Fruit fly (Drosophila melanogaster) whole organism, embryonic: Measurements from ENCODE around the gene Vti1b.

Experiments used
- Abd-B ChIP-seq: fragments of 200-800 bp; sonication (Bioruptor generic); optimal IDR thresholded peaks from 2 replicates; lab custom pipeline; 2018; ENCODE audit warnings: missing biosample characterization, mild to moderate bottlenecking, missing genetic modification characterization, moderate library complexity
- Bdp1 ChIP-seq: fragments of 200-800 bp; sonication (Bioruptor generic); optimal IDR thresholded peaks from 3 replicates; lab custom pipeline; 2016; ENCODE audit warnings: missing biosample characterization, missing genetic modification characterization
- CG10209 ChIP-seq: fragments of 200-800 bp; sonication (Bioruptor generic); optimal IDR thresholded peaks from 3 replicates; lab custom pipeline; 2017; ENCODE audit warnings: missing biosample characterization, mild to moderate bottlenecking, missing genetic modification characterization, missing genetic modification reagents
- CG1024 ChIP-seq: fragments of 200-800 bp; sonication (Bioruptor generic); IDR thresholded peaks from 2 replicates; pipeline ENCODE4 v1.3.6; 2022; ENCODE audit warnings: missing biosample characterization, missing genetic modification characterization
- CG11504 ChIP-seq: fragments of 200-800 bp; sonication (Bioruptor generic); optimal IDR thresholded peaks from 3 replicates; lab custom pipeline; 2019; ENCODE audit warnings: missing biosample characterization, mild to moderate bottlenecking, missing genetic modification characterization, moderate library complexity
- CG15073 ChIP-seq: fragments of 200-800 bp; sonication (Bioruptor generic); optimal IDR thresholded peaks from 2 replicates; lab custom pipeline; 2016; ENCODE audit warnings: missing biosample characterization, missing genetic modification characterization
- CG15514 ChIP-seq: fragments of 200-800 bp; sonication (Bioruptor generic); optimal IDR thresholded peaks from 3 replicates; lab custom pipeline; 2017; ENCODE audit warnings: missing biosample characterization, missing genetic modification characterization, mild to moderate bottlenecking, moderate library complexity, missing genetic modification reagents
- CG17361 ChIP-seq: fragments of 200-800 bp; sonication (Bioruptor generic); IDR thresholded peaks from 3 replicates; pipeline ENCODE4 v1.3.6; 2022; ENCODE audit warnings: missing biosample characterization, missing genetic modification characterization
- CG1792 ChIP-seq: fragments of 200-800 bp; sonication (Bioruptor generic); optimal IDR thresholded peaks from 2 replicates; lab custom pipeline; 2016; ENCODE audit warnings: missing biosample characterization, missing genetic modification characterization
- CG1832 ChIP-seq: fragments of 200-800 bp; sonication (Bioruptor generic); optimal IDR thresholded peaks from 2 replicates; lab custom pipeline; 2017; ENCODE audit warnings: missing biosample characterization, mild to moderate bottlenecking, missing genetic modification characterization, inconsistent platforms
- CG30020 ChIP-seq: fragments of 200-800 bp; optimal IDR thresholded peaks from 2 replicates; lab custom pipeline; 2019; ENCODE audit warnings: missing biosample characterization, mild to moderate bottlenecking, missing genetic modification characterization, moderate library complexity
- CG34376 ChIP-seq: fragments of 200-800 bp; sonication (Bioruptor generic); optimal IDR thresholded peaks from 2 replicates; lab custom pipeline; 2018; ENCODE audit warnings: missing biosample characterization, mild to moderate bottlenecking, missing genetic modification characterization
- CG4820 ChIP-seq: fragments of 200-800 bp; sonication (Bioruptor generic); optimal IDR thresholded peaks from 3 replicates; lab custom pipeline; 2016; ENCODE audit warnings: missing biosample characterization, missing genetic modification characterization
- CG6254 ChIP-seq: fragments of 200-800 bp; sonication (Bioruptor generic); optimal IDR thresholded peaks from 3 replicates; lab custom pipeline; 2017; ENCODE audit warnings: mild to moderate bottlenecking, missing biosample characterization, missing genetic modification reagents, missing genetic modification characterization
- CG6654 ChIP-seq: fragments of 200-800 bp; sonication (Bioruptor generic); optimal IDR thresholded peaks from 2 replicates; lab custom pipeline; 2017; ENCODE audit warnings: missing biosample characterization, mild to moderate bottlenecking, missing genetic modification characterization
- CG6813 ChIP-seq: fragments of 200-800 bp; sonication (Bioruptor generic); optimal IDR thresholded peaks from 2 replicates; lab custom pipeline; 2017; ENCODE audit warnings: missing biosample characterization, missing genetic modification characterization, mild to moderate bottlenecking, moderate library complexity, missing genetic modification reagents
- CG7372 ChIP-seq: fragments of 200-800 bp; sonication (Bioruptor generic); IDR thresholded peaks from 2 replicates; pipeline ENCODE4 v1.3.6; 2022; ENCODE audit warnings: missing biosample characterization, missing genetic modification characterization
- CG8765 ChIP-seq: fragments of 200-800 bp; sonication (Bioruptor generic); IDR thresholded peaks from 2 replicates; pipeline ENCODE4 v1.3.6; 2022; ENCODE audit warnings: missing biosample characterization, missing genetic modification characterization
- CG9609 ChIP-seq: fragments of 200-800 bp; sonication (Bioruptor generic); optimal IDR thresholded peaks from 3 replicates; lab custom pipeline; 2016; ENCODE audit warnings: missing biosample characterization, missing genetic modification characterization
- CG9727 ChIP-seq: fragments of 200-800 bp; sonication (Bioruptor generic); optimal IDR thresholded peaks from 3 replicates; lab custom pipeline; 2017; ENCODE audit warnings: missing biosample characterization, mild to moderate bottlenecking, missing genetic modification characterization
- D19A ChIP-seq: fragments of 200-800 bp; optimal IDR thresholded peaks from 3 replicates; lab custom pipeline; 2019; ENCODE audit warnings: missing biosample characterization, mild to moderate bottlenecking, missing genetic modification characterization, moderate library complexity
- Dip3 ChIP-seq: fragments of 200-800 bp; sonication (Bioruptor generic); optimal IDR thresholded peaks from 3 replicates; lab custom pipeline; 2016; ENCODE audit warnings: missing biosample characterization, missing genetic modification characterization
- Gug ChIP-seq: fragments of 200-800 bp; sonication (Bioruptor generic); IDR thresholded peaks from 4 replicates; pipeline ENCODE4 v1.3.6; 2022; ENCODE audit warnings: missing biosample characterization, missing genetic modification characterization
- HHEX ChIP-seq: fragments of 200-800 bp; sonication (Bioruptor generic); optimal IDR thresholded peaks from 3 replicates; lab custom pipeline; 2017; ENCODE audit warnings: missing biosample characterization, mild to moderate bottlenecking, missing genetic modification characterization, missing genetic modification reagents
- Hand ChIP-seq: fragments of 200-800 bp; sonication (Bioruptor generic); optimal IDR thresholded peaks from 2 replicates; lab custom pipeline; 2017; ENCODE audit warnings: mild to moderate bottlenecking, missing biosample characterization, missing genetic modification reagents, missing genetic modification characterization
- Hsf ChIP-seq: fragments of 200-800 bp; sonication (Bioruptor generic); optimal IDR thresholded peaks from 3 replicates; lab custom pipeline; 2016; ENCODE audit warnings: missing biosample characterization, missing genetic modification characterization
- Jarid2 ChIP-seq: fragments of 200-800 bp; sonication (Bioruptor generic); optimal IDR thresholded peaks from 3 replicates; lab custom pipeline; 2017; ENCODE audit warnings: mild to moderate bottlenecking, missing biosample characterization, missing genetic modification reagents, missing genetic modification characterization
- Mes4 ChIP-seq: fragments of 200-800 bp; sonication (Bioruptor generic); optimal IDR thresholded peaks from 2 replicates; lab custom pipeline; 2016; ENCODE audit warnings: missing biosample characterization, missing genetic modification characterization
- Ptx1 ChIP-seq: fragments of 200-800 bp; sonication (Bioruptor generic); IDR thresholded peaks from 2 replicates; pipeline ENCODE4 v1.3.6; 2022; ENCODE audit warnings: missing biosample characterization, missing genetic modification characterization
- Six4 ChIP-seq: fragments of 200-800 bp; sonication (Bioruptor generic); optimal IDR thresholded peaks from 2 replicates; lab custom pipeline; 2016; ENCODE audit warnings: missing biosample characterization, missing genetic modification characterization
- Sox102F ChIP-seq: fragments of 200-800 bp; sonication (Bioruptor generic); optimal IDR thresholded peaks from 2 replicates; lab custom pipeline; 2018; ENCODE audit warnings: missing biosample characterization, mild to moderate bottlenecking, missing genetic modification characterization, moderate library complexity
- TFAM ChIP-seq: fragments of 200-800 bp; sonication (Bioruptor generic); optimal IDR thresholded peaks from 2 replicates; lab custom pipeline; 2017; ENCODE audit warnings: missing biosample characterization, missing genetic modification characterization, inconsistent platforms
- cad ChIP-seq: fragments of >200 bp; optimal IDR thresholded peaks from 2 replicates; lab custom pipeline; 2017; ENCODE audit warnings: missing biosample characterization, missing genetic modification characterization
- caup ChIP-seq: fragments of 200-800 bp; sonication (Bioruptor generic); optimal IDR thresholded peaks from 3 replicates; lab custom pipeline; 2017; ENCODE audit warnings: missing biosample characterization, mild to moderate bottlenecking, missing genetic modification characterization, moderate library complexity; ENCODE audit not compliant: severe bottlenecking
- dmrt99B ChIP-seq: fragments of 200-800 bp; sonication (Bioruptor generic); optimal IDR thresholded peaks from 2 replicates; lab custom pipeline; 2018; ENCODE audit warnings: missing biosample characterization, mild to moderate bottlenecking, missing genetic modification characterization, moderate library complexity
- emc ChIP-seq: fragments of 200-800 bp; sonication (Bioruptor generic); optimal IDR thresholded peaks from 2 replicates; lab custom pipeline; 2016; ENCODE audit warnings: missing biosample characterization, missing genetic modification characterization
- ewg ChIP-seq: fragments of 200-800 bp; sonication (Bioruptor generic); optimal IDR thresholded peaks from 3 replicates; lab custom pipeline; 2017; ENCODE audit warnings: mild to moderate bottlenecking, missing biosample characterization, missing genetic modification reagents, missing genetic modification characterization
- fd96Cb ChIP-seq: fragments of 200-800 bp; sonication (Bioruptor generic); optimal IDR thresholded peaks from 2 replicates; lab custom pipeline; 2018; ENCODE audit warnings: missing biosample characterization, mild to moderate bottlenecking, missing genetic modification characterization, moderate library complexity
- grn ChIP-seq: fragments of 200-800 bp; sonication (Bioruptor generic); optimal IDR thresholded peaks from 3 replicates; lab custom pipeline; 2017; ENCODE audit warnings: missing biosample characterization, missing genetic modification characterization
- jing ChIP-seq: fragments of 200-800 bp; sonication (Bioruptor generic); optimal IDR thresholded peaks from 2 replicates; lab custom pipeline; 2018; ENCODE audit warnings: missing biosample characterization, mild to moderate bottlenecking, missing genetic modification characterization
- ken ChIP-seq: fragments of 200-800 bp; sonication (Bioruptor generic); IDR thresholded peaks from 3 replicates; pipeline ENCODE4 v1.3.6; 2022; ENCODE audit warnings: missing biosample characterization, missing genetic modification characterization
- phol ChIP-seq: fragments of 200-800 bp; sonication (Bioruptor generic); optimal IDR thresholded peaks from 3 replicates; lab custom pipeline; 2018; ENCODE audit warnings: missing biosample characterization, mild to moderate bottlenecking, missing genetic modification characterization, moderate library complexity
- psq ChIP-seq: fragments of 200-800 bp; sonication (Bioruptor generic); optimal IDR thresholded peaks from 2 replicates; lab custom pipeline; 2017; ENCODE audit warnings: missing biosample characterization, missing genetic modification characterization
- scrt ChIP-seq: fragments of 200-800 bp; sonication (Bioruptor generic); optimal IDR thresholded peaks from 2 replicates; lab custom pipeline; 2018; ENCODE audit warnings: missing biosample characterization, mild to moderate bottlenecking, missing genetic modification characterization, moderate library complexity
- sd ChIP-seq: fragments of 200-800 bp; sonication (Bioruptor generic); optimal IDR thresholded peaks from 3 replicates; lab custom pipeline; 2018; ENCODE audit warnings: missing biosample characterization, mild to moderate bottlenecking, missing genetic modification characterization, moderate library complexity
- sens-2 ChIP-seq: fragments of 200-800 bp; sonication (Bioruptor generic); IDR thresholded peaks from 2 replicates; pipeline ENCODE4 v1.3.6; 2022; ENCODE audit warnings: missing biosample characterization, missing genetic modification characterization
- sima ChIP-seq: fragments of 200-800 bp; sonication (Bioruptor generic); optimal IDR thresholded peaks from 2 replicates; lab custom pipeline; 2016; ENCODE audit warnings: missing biosample characterization, missing genetic modification characterization
- zen ChIP-seq: fragments of 200-800 bp; sonication (Bioruptor generic); optimal IDR thresholded peaks from 3 replicates; lab custom pipeline; 2018; ENCODE audit warnings: missing biosample characterization, mild to moderate bottlenecking, missing genetic modification characterization, moderate library complexity

The Vti1b gene

DNA sequence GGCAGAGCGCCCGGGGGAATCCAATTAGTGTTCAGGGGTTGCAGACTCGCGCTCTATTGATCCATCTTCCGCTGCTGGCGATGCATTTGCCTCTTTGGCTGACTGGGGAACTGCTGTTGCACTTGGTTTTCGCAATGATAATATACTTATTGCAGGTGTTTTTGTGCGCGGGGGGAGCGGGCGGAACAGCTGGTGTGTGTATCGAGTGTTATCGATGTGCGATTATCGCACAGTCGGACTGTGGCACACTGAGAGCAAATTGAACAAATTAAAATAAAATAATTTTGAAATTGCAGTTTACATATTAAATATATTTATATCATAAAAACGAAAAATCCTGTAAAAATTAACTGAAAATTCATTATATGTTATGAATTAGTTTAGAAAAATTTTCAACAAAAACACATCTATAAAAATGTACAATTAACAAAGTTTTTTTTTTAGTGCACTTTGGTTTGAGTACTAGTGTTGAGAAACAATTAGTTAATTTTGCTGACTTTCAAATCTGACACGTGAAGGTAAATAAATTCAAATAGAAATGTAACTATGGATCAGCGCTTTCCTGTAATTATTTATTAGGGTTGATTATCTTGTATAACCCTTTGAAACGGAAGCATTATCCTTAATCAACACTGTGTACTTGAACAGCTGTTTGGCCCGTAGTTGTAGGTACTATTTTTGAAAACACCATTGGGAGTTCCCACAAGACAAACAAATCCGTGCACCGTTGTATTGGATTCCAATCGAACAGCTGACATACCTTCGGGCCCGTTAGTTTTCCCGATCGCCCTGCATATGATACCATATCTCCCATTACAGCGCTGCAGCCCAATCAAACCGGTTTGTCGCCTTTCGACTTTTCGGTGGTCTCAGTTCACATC, 6.0 kb downstream of the Vti1b start, which contains the start of the genes Wdr37 and koko (continued):
- TF ChIP-seq CG4820 (GFP tag; lab: Kevin White, UChicago) (peak; percentile 94), CG6254 (GFP tag; lab: Kevin White, UChicago) (peak; percentile 96), Hsf (GFP tag; lab: Kevin White, UChicago) (peak; percentile 89), zen (tag; lab: Kevin White, UChicago) (peak; percentile 98), Six4 (GFP tag; lab: Kevin White, UChicago) (peak; percentile 92), phol (tag; lab: Kevin White, UChicago) (peak; percentile 92), CG8765 (GFP tag; lab: Robert Waterston, UW) (peak; percentile 90), Abd-B (GFP tag; lab: Kevin White, UChicago) (peak; percentile 98), caup (GFP tag; lab: Kevin White, UChicago) (peak; percentile 94), CG7372 (GFP tag; lab: Robert Waterston, UW) (peak; percentile 98), sd (peak; percentile 89), Hand (GFP tag; lab: Kevin White, UChicago) (peak; percentile 85), jing (GFP tag; lab: Kevin White, UChicago) (peak; percentile 77), Jarid2 (peak; percentile 63), CG17361 (GFP tag; lab: Robert Waterston, UW) (peak; percentile 100), Dip3 (GFP tag; lab: Kevin White, UChicago) (peak; percentile 70), TFAM (peak; percentile 52), sima (GFP tag; lab: Kevin White, UChicago) (peak; percentile 0), CG6813 (GFP tag; lab: Kevin White, UChicago) (peak; percentile 88), emc (peak; percentile 36), Mes4 (GFP tag; lab: Kevin White, UChicago) (peak; percentile 58), ken (peak; percentile 88), sens-2 (GFP tag; lab: Robert Waterston, UW) (peak; percentile 78), CG9609 (GFP tag; lab: Kevin White, UChicago) (peak; percentile 74), Bdp1 (GFP tag; lab: Kevin White, UChicago) (peak; percentile 45), CG1832 (GFP tag; lab: Kevin White, UChicago) (no peak), CG11504 (tag; lab: Kevin White, UChicago) (peak; percentile 97), cad (GFP tag; lab: Kevin White, UChicago) (no peak), ewg (GFP tag; lab: Kevin White, UChicago) (peak; percentile 88), CG9727 (GFP tag; lab: Kevin White, UChicago) (peak; percentile 99), CG15073 (GFP tag; lab: Kevin White, UChicago) (peak; percentile 81), CG15514 (GFP tag; lab: Kevin White, UChicago) (peak; percentile 88), dmrt99B (tag; lab: Kevin White, UChicago) (peak; percentile 98), CG1024 (peak; percentile 92), CG30020 (tag; lab: Kevin White, UChicago) (peak; percentile 87), grn (GFP tag; lab: Kevin White, UChicago) (peak; percentile 72), CG34376 (GFP tag; lab: Kevin White, UChicago) (peak; percentile 86), CG1792 (GFP tag; lab: Kevin White, UChicago) (peak; percentile 56), Sox102F (GFP tag; lab: Kevin White, UChicago) (peak; percentile 98), CG10209 (peak; percentile 96), HHEX (GFP tag; lab: Kevin White, UChicago) (peak; percentile 91), scrt (peak; percentile 83), Ptx1 (GFP tag; lab: Robert Waterston, UW) (peak; percentile 100), CG6654 (GFP tag; lab: Kevin White, UChicago) (peak; percentile 76), psq (peak; percentile 90), D19A (tag; lab: Kevin White, UChicago) (peak; percentile 94), fd96Cb (tag; lab: Kevin White, UChicago) (peak; percentile 77), Gug (peak; percentile 91)
